Worm (Caenorhabditis elegans) whole organism, early embryonic: Measurements from ENCODE around the gene acbp-3.

Source experiments
- F13C5.2 ChIP-seq: sonication (generic microtip); optimal IDR thresholded peaks from 2 replicates; lab custom pipeline; 2017; ENCODE audit warnings: mild to moderate bottlenecking, missing genetic modification characterization, inconsistent platforms, missing compliant biosample characterization
- aly-1 ChIP-seq: sonication (generic microtip); optimal IDR thresholded peaks from 2 replicates; lab custom pipeline; 2016; ENCODE audit warnings: missing genetic modification characterization, missing compliant biosample characterization
- ama-1 ChIP-seq: fragments of 150-350 bp; optimal IDR thresholded peaks from 2 replicates; lab custom pipeline; 2014
- ceh-13 ChIP-seq: fragments of 200-800 bp; sonication (Bioruptor generic); optimal IDR thresholded peaks from 2 replicates; lab custom pipeline; 2018; ENCODE audit warnings: mild to moderate bottlenecking, missing genetic modification characterization, missing compliant biosample characterization
- ceh-36 ChIP-seq: sonication (generic microtip); optimal IDR thresholded peaks from 2 replicates; lab custom pipeline; 2016; ENCODE audit warnings: missing genetic modification characterization, inconsistent platforms, missing compliant biosample characterization
- ets-7 ChIP-seq: sonication (generic microtip); optimal IDR thresholded peaks from 2 replicates; lab custom pipeline; 2016; ENCODE audit warnings: missing genotype, missing genetic modification characterization, missing compliant biosample characterization
- flt-1 ChIP-seq: fragments of 200-800 bp; sonication (Bioruptor generic); IDR thresholded peaks from 2 replicates; pipeline ENCODE4 v1.3.6; 2022; ENCODE audit warnings: missing genetic modification characterization, missing compliant biosample characterization
- hmg-4 ChIP-seq: fragments of 200-800 bp; sonication (Bioruptor generic); optimal IDR thresholded peaks from 2 replicates; lab custom pipeline; 2018; ENCODE audit warnings: mild to moderate bottlenecking, missing genetic modification characterization, missing compliant biosample characterization
- scrt-1 ChIP-seq: fragments of 200-800 bp; sonication (Bioruptor generic); IDR thresholded peaks from 2 replicates; pipeline ENCODE4 v1.3.6; 2022; ENCODE audit warnings: missing genetic modification characterization, missing compliant biosample characterization
- sea-1 ChIP-seq: fragments of 200-800 bp; sonication (Bioruptor generic); conservative IDR thresholded peaks from 2 replicates; pipeline ENCODE4 v1.3.6; 2022; ENCODE audit warnings: missing genetic modification characterization, missing compliant biosample characterization
- tbx-37 ChIP-seq: fragments of 200-800 bp; sonication (Bioruptor generic); conservative IDR thresholded peaks from 2 replicates; pipeline ENCODE4 v1.3.6; 2022; ENCODE audit warnings: missing genetic modification reagents, missing genetic modification characterization, missing compliant biosample characterization
- tra-4 ChIP-seq: sonication (generic microtip); optimal IDR thresholded peaks from 2 replicates; lab custom pipeline; 2017; ENCODE audit warnings: missing genetic modification characterization, missing compliant biosample characterization

DNA sequence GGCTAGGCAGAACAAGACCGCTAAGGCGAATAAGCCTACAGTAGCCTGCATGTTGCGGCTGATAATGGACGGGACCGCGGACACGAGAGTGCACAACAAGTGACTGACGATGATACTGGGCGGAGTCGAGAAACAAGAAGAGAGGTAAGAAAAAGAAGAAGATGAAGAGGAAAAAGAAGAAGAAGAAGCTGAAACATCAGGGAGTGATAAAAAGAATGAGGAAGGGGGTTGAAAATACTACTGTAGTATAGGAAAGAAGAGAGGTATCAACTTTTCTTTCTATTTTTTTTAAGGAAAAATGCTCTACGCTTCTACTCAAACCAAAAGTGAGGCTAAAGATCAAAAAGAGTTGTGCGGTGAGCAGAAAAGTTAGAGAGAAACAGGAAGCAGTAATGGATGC is 45.8 kb downstream of the acbp-3 start, which contains the start of gene T21B6.3:
- no peak for TF ChIP-seq ceh-36 (tag; lab: Kevin White, UChicago)
- no peak for TF ChIP-seq ama-1 (lab: Kevin White, UChicago)
- TF ChIP-seq tra-4 (tag; lab: Kevin White, UChicago): no peak
- no peak for TF ChIP-seq ceh-13 (GFP tag; lab: Kevin White, UChicago)
- no peak for TF ChIP-seq ets-7 (tag; lab: Kevin White, UChicago)
- TF ChIP-seq hmg-4 (GFP tag; lab: Kevin White, UChicago): no peak
- TF ChIP-seq F13C5.2 (tag; lab: Kevin White, UChicago): no peak
- TF ChIP-seq scrt-1 (GFP tag; lab: Robert Waterston, UW): no peak
- no peak for TF ChIP-seq flt-1 (GFP tag; lab: Robert Waterston, UW)
- no peak for TF ChIP-seq aly-1 (tag; lab: Kevin White, UChicago)
- TF ChIP-seq tbx-37 (GFP tag; lab: Robert Waterston, UW): no peak
- TF ChIP-seq sea-1: no peak
